Fruit fly (Drosophila melanogaster) whole organism, wandering third instar larva: Measurements from ENCODE around the gene Ac76E.

Source experiments
- Abd-B ChIP-seq: fragments of >200 bp; optimal IDR thresholded peaks from 2 replicates; lab custom pipeline; 2017; ENCODE audit warnings: missing biosample characterization, missing genetic modification characterization
- CG32264 ChIP-seq: fragments of 200-800 bp; sonication (Bioruptor generic); optimal IDR thresholded peaks from 2 replicates; lab custom pipeline; 2016; ENCODE audit warnings: missing biosample characterization, missing genetic modification characterization
- CG9705 ChIP-seq: fragments of 200-800 bp; sonication (Bioruptor generic); optimal IDR thresholded peaks from 2 replicates; lab custom pipeline; 2018; ENCODE audit warnings: missing biosample characterization, mild to moderate bottlenecking, missing genetic modification characterization
- CrebA ChIP-seq: fragments of 200-800 bp; sonication (Bioruptor generic); optimal IDR thresholded peaks from 2 replicates; lab custom pipeline; 2016; ENCODE audit warnings: missing biosample characterization, mild to moderate bottlenecking, missing genetic modification characterization, borderline replicate concordance
- Dfd ChIP-seq: fragments of >200 bp; optimal IDR thresholded peaks from 2 replicates; lab custom pipeline; 2017; ENCODE audit warnings: missing biosample characterization, missing genetic modification characterization
- Dif ChIP-seq: fragments of 200-275, 200-300 bp; sonication (Bioruptor generic); optimal IDR thresholded peaks from 2 replicates; lab custom pipeline; 2018; ENCODE audit warnings: missing biosample characterization, missing genetic modification characterization; ENCODE audit not compliant: partially characterized antibody
- GATAd ChIP-seq: sonication (Bioruptor generic); optimal IDR thresholded peaks from 2 replicates; lab custom pipeline; 2016; ENCODE audit warnings: missing biosample characterization, missing genetic modification characterization
- HLH106 ChIP-seq: fragments of 200-800 bp; optimal IDR thresholded peaks from 3 replicates; lab custom pipeline; 2019; ENCODE audit warnings: missing biosample characterization, mild to moderate bottlenecking, missing genetic modification characterization, moderate library complexity
- Hnf4 ChIP-seq: fragments of 200-800 bp; sonication (Bioruptor generic); optimal IDR thresholded peaks from 2 replicates; lab custom pipeline; 2016; ENCODE audit warnings: missing biosample characterization, mild to moderate bottlenecking, missing genetic modification characterization
- Hr78 ChIP-seq: fragments of >200 bp; optimal IDR thresholded peaks from 2 replicates; lab custom pipeline; 2017; ENCODE audit warnings: missing biosample characterization, missing genetic modification characterization
- Hr83 ChIP-seq: fragments of 200-300 bp; sonication (Bioruptor generic); optimal IDR thresholded peaks from 2 replicates; lab custom pipeline; 2016; ENCODE audit warnings: missing biosample characterization, mild to moderate bottlenecking, missing genetic modification characterization, moderate library complexity; ENCODE audit not compliant: poor library complexity, severe bottlenecking
- Jra ChIP-seq: sonication (Bioruptor generic); optimal IDR thresholded peaks from 2 replicates; lab custom pipeline; 2016; ENCODE audit warnings: missing biosample characterization, missing genetic modification characterization
- Mio ChIP-seq: sonication (Bioruptor generic); optimal IDR thresholded peaks from 2 replicates; lab custom pipeline; 2016; ENCODE audit warnings: missing biosample characterization, missing genetic modification characterization
- Myc ChIP-seq: fragments of >200 bp; optimal IDR thresholded peaks from 2 replicates; lab custom pipeline; 2017
- N ChIP-seq: fragments of >200 bp; optimal IDR thresholded peaks from 2 replicates; lab custom pipeline; 2018; ENCODE audit warnings: missing biosample characterization, missing external identifiers, missing genetic modification characterization
- OdsH ChIP-seq: fragments of 200-800 bp; sonication (Bioruptor generic); optimal IDR thresholded peaks from 2 replicates; lab custom pipeline; 2016; ENCODE audit warnings: missing biosample characterization, mild to moderate bottlenecking, missing genetic modification characterization
- Rel ChIP-seq, 2 experiments: fragments of 200-800 bp; sonication (Bioruptor generic) in 1 of 2; optimal IDR thresholded peaks; 2 replicates in 1 of 2; 3 replicates in 1 of 2; lab custom pipeline; 2016 to 2019; ENCODE audit warnings: mild to moderate bottlenecking in 2 of 2, missing biosample characterization in 2 of 2, missing genetic modification characterization in 2 of 2, moderate library complexity in 1 of 2
- Sp1 ChIP-seq: fragments of 200-800 bp; sonication (Bioruptor generic); optimal IDR thresholded peaks from 3 replicates; lab custom pipeline; 2019; ENCODE audit warnings: missing biosample characterization, mild to moderate bottlenecking, missing genetic modification characterization, moderate library complexity
- Vsx2 ChIP-seq: fragments of 200-300, 225-300 bp; sonication (Bioruptor generic); optimal IDR thresholded peaks from 2 replicates; lab custom pipeline; 2018; ENCODE audit warnings: missing biosample characterization, missing genetic modification characterization; ENCODE audit not compliant: partially characterized antibody
- br ChIP-seq: fragments of 200-800 bp; sonication (Bioruptor generic); optimal IDR thresholded peaks from 2 replicates; lab custom pipeline; 2016; ENCODE audit warnings: missing biosample characterization, missing genetic modification characterization
- brk ChIP-seq: fragments of 200-800 bp; sonication (Bioruptor generic); optimal IDR thresholded peaks from 2 replicates; lab custom pipeline; 2016; ENCODE audit warnings: missing biosample characterization, mild to moderate bottlenecking, missing genetic modification characterization
- dl ChIP-seq, 2 experiments: fragments of 175-275, 200-275 bp in 1 of 2; fragments of 200-275 bp in 1 of 2; sonication (Bioruptor generic); optimal IDR thresholded peaks; lab custom pipeline; 2018; ENCODE audit warnings: mild to moderate bottlenecking in 2 of 2, missing biosample characterization in 2 of 2, missing genetic modification characterization in 2 of 2, moderate library complexity in 2 of 2; ENCODE audit not compliant: partially characterized antibody in 2 of 2, insufficient read depth in 1 of 2
- dmrt93B ChIP-seq: fragments of 200-800 bp; sonication (Bioruptor generic); optimal IDR thresholded peaks from 2 replicates; lab custom pipeline; 2018; ENCODE audit warnings: missing biosample characterization, mild to moderate bottlenecking, missing genetic modification characterization
- dsf ChIP-seq: sonication (Bioruptor generic); optimal IDR thresholded peaks from 2 replicates; lab custom pipeline; 2016; ENCODE audit warnings: missing biosample characterization, missing genetic modification characterization, borderline replicate concordance
- ey ChIP-seq: fragments of 200-800 bp; sonication (Bioruptor generic); optimal IDR thresholded peaks from 2 replicates; lab custom pipeline; 2016; ENCODE audit warnings: missing biosample characterization, missing genetic modification characterization
- foxo ChIP-seq, 2 experiments: fragments of 200-800 bp; sonication (Bioruptor generic); optimal IDR thresholded peaks; 2 replicates in 1 of 2; 3 replicates in 1 of 2; lab custom pipeline; 2016 to 2017; ENCODE audit warnings: missing biosample characterization in 2 of 2, missing genetic modification characterization in 2 of 2
- fru ChIP-seq: fragments of 200-800 bp; sonication (Bioruptor generic); optimal IDR thresholded peaks from 3 replicates; lab custom pipeline; 2016; ENCODE audit warnings: missing biosample characterization, mild to moderate bottlenecking, missing genetic modification characterization
- h ChIP-seq: fragments of 200-800 bp; sonication (Bioruptor generic); optimal IDR thresholded peaks from 3 replicates; lab custom pipeline; 2016; ENCODE audit warnings: missing biosample characterization, mild to moderate bottlenecking, missing genetic modification characterization
- jim ChIP-seq: fragments of 175-275, 200-325 bp; sonication (Bioruptor generic); optimal IDR thresholded peaks from 2 replicates; lab custom pipeline; 2016; ENCODE audit warnings: missing biosample characterization, mild to moderate bottlenecking, missing genetic modification characterization
- lola ChIP-seq: fragments of >200 bp; optimal IDR thresholded peaks from 2 replicates; lab custom pipeline; 2017; ENCODE audit warnings: missing biosample characterization, missing genetic modification characterization
- pan ChIP-seq: fragments of >200 bp; optimal IDR thresholded peaks from 2 replicates; lab custom pipeline; 2017
- psq ChIP-seq: fragments of 200-800 bp; sonication (Bioruptor generic); optimal IDR thresholded peaks from 3 replicates; lab custom pipeline; 2017; ENCODE audit warnings: missing biosample characterization, mild to moderate bottlenecking, missing genetic modification characterization, moderate library complexity
- rgr ChIP-seq: fragments of 200-800 bp; sonication (Bioruptor generic); optimal IDR thresholded peaks from 3 replicates; lab custom pipeline; 2016; ENCODE audit warnings: missing biosample characterization, mild to moderate bottlenecking, missing genetic modification characterization
- sage ChIP-seq: fragments of 200-800 bp; sonication (Bioruptor generic); optimal IDR thresholded peaks from 2 replicates; lab custom pipeline; 2016; ENCODE audit warnings: missing biosample characterization, mild to moderate bottlenecking, missing genetic modification characterization
- sv ChIP-seq: fragments of 200-800 bp; sonication (Bioruptor generic); optimal IDR thresholded peaks from 3 replicates; lab custom pipeline; 2016; ENCODE audit warnings: missing biosample characterization, missing genetic modification characterization
- tai ChIP-seq: sonication (Bioruptor generic); optimal IDR thresholded peaks from 2 replicates; lab custom pipeline; 2016; ENCODE audit warnings: missing biosample characterization, missing genetic modification characterization
- usp ChIP-seq: fragments of >200 bp; optimal IDR thresholded peaks from 2 replicates; lab custom pipeline; 2017; ENCODE audit warnings: missing biosample characterization, missing genetic modification characterization
- woc ChIP-seq: sonication (Bioruptor generic); optimal IDR thresholded peaks from 2 replicates; lab custom pipeline; 2016; ENCODE audit warnings: missing biosample characterization, mild to moderate bottlenecking, missing genetic modification characterization

Gene Ac76E

dm6 chr3L:20000878-20001640, 62.0 kb downstream of the Ac76E start:
- TF ChIP-seq woc (GFP tag; lab: Kevin White, UChicago) (peak; percentile 56), fru (GFP tag; lab: Kevin White, UChicago) (peak; percentile 41), CG32264 (GFP tag; lab: Kevin White, UChicago) (no peak)

- TF ChIP-seq dsf (GFP tag; lab: Kevin White, UChicago), result peak; percentile 69
- TF ChIP-seq fru (GFP tag; lab: Kevin White, UChicago), result peak; percentile 91
- peak; percentile 81 for TF ChIP-seq Hr83
- TF ChIP-seq br (GFP tag; lab: Kevin White, UChicago), result peak; percentile 89
- no peak for TF ChIP-seq Hr78
- TF ChIP-seq foxo (GFP tag; optimal IDR thresholded peaks at IDR 0.05; lab: Kevin White, UChicago), result peak in 1 of 2 experiments; percentile 94
- no peak for TF ChIP-seq Myc (lab: Kevin White, UChicago)
- peak; percentile 37 for TF ChIP-seq GATAd (GFP tag; lab: Kevin White, UChicago)
- TF ChIP-seq sv (GFP tag; lab: Kevin White, UChicago), result peak; percentile 85
- TF ChIP-seq h (GFP tag; lab: Kevin White, UChicago), result peak; percentile 93
- no peak for TF ChIP-seq lola (GFP tag; lab: Kevin White, UChicago)
- TF ChIP-seq psq (GFP tag; lab: Kevin White, UChicago), result peak; percentile 81
- peak; percentile 76 for TF ChIP-seq dmrt93B
- TF ChIP-seq OdsH (GFP tag; lab: Kevin White, UChicago), result peak; percentile 90
- no peak for TF ChIP-seq jim
- TF ChIP-seq Sp1 (GFP tag; lab: Kevin White, UChicago), result peak; percentile 95
- TF ChIP-seq Jra, result peak; percentile 75
- TF ChIP-seq Dfd (GFP tag; lab: Kevin White, UChicago), result no peak
- TF ChIP-seq woc (GFP tag; lab: Kevin White, UChicago), result peak; percentile 79
- no peak for TF ChIP-seq Abd-B
- TF ChIP-seq Rel (GFP tag; optimal IDR thresholded peaks at IDR 0.05; lab: Kevin White, UChicago), result peak; percentile 40
- peak; percentile 80 for TF ChIP-seq Rel (tag; optimal IDR thresholded peaks at IDR 0.05; lab: Kevin White, UChicago)
- TF ChIP-seq pan, result peak; percentile 28
- peak; percentile 75 for TF ChIP-seq tai (GFP tag; lab: Kevin White, UChicago)
- TF ChIP-seq N (GFP tag; lab: Kevin White, UChicago), result no peak
- TF ChIP-seq ey (GFP tag; lab: Kevin White, UChicago), result peak; percentile 88
- TF ChIP-seq CG9705 (GFP tag; lab: Kevin White, UChicago), result peak; percentile 89
- peak; percentile 95 for TF ChIP-seq HLH106 (tag; lab: Kevin White, UChicago)
- TF ChIP-seq Dif (GFP tag; lab: Kevin White, UChicago), result no peak
- no peak for TF ChIP-seq Vsx2 (GFP tag; lab: Kevin White, UChicago)
- peak; percentile 63 for TF ChIP-seq CrebA (GFP tag; lab: Kevin White, UChicago)
- TF ChIP-seq CG32264 (GFP tag; lab: Kevin White, UChicago), result peak; percentile 65
- peak; percentile 93 for TF ChIP-seq rgr (GFP tag; lab: Kevin White, UChicago)
- TF ChIP-seq usp, result no peak
- TF ChIP-seq Hnf4, result peak; percentile 87
- peak; percentile 86 for TF ChIP-seq brk (GFP tag; lab: Kevin White, UChicago)
- no peak for TF ChIP-seq Mio
- peak; percentile 73 for TF ChIP-seq sage
- no peak for TF ChIP-seq dl (GFP tag; optimal IDR thresholded peaks at IDR 0.05; lab: Kevin White, UChicago; ENCODE audit: insufficient read depth in 1 of 2, partially characterized antibody in 2 of 2)
Measured at dm6 chr3L:20002482-20003234, 63.6 kb downstream of the Ac76E start, which contains the start of gene CG7668. TSS of gene CG7668 (plus strand) at chr3L:20002736.
